Worm (Caenorhabditis elegans): ENCODE measurements around the gene F07C3.3.

Gene F07C3.3

ce11 chrV:9247416-9247815 is 15.2 kb upstream of the F07C3.3 start:
- TF ChIP-seq F13C5.2 (tag; optimal IDR thresholded peaks at IDR 0.05) (peak; percentile 39), ama-1 (optimal IDR thresholded peaks at IDR 0.05) (no peak)

ce11 chrV:9246260-9246659 is 14.1 kb upstream of the F07C3.3 start, which contains the start of gene aat-2:
Gene aat-2 (minus strand): TSS chrV:9246360.
- no peak for TF ChIP-seq hnd-1 (tag; optimal IDR thresholded peaks at IDR 0.05)
- no peak for TF ChIP-seq ceh-36 (tag; optimal IDR thresholded peaks at IDR 0.05)
- TF ChIP-seq flt-1 (GFP tag; IDR thresholded peaks at IDR 0.05) = no peak

ce11 chrV:9243171-9243996 is 11.2 kb upstream of the F07C3.3 start, which contains the start of gene glo-4:
Gene glo-4 (minus strand): TSS chrV:9243221.
- TF ChIP-seq aly-1 (tag; optimal IDR thresholded peaks at IDR 0.05) (no peak), F13C5.2 (tag; optimal IDR thresholded peaks at IDR 0.05) (no peak), flt-1 (GFP tag; IDR thresholded peaks at IDR 0.05) (no peak), hmg-4 (GFP tag; optimal IDR thresholded peaks at IDR 0.05) (no peak), hnd-1 (tag; optimal IDR thresholded peaks at IDR 0.05) (no peak), pes-1 (GFP tag; IDR thresholded peaks at IDR 0.05) (no peak), tra-4 (tag; optimal IDR thresholded peaks at IDR 0.05) (no peak), ceh-13 (GFP tag; optimal IDR thresholded peaks at IDR 0.05) (no peak), tbx-37 (GFP tag; conservative IDR thresholded peaks at IDR 0.05) (no peak), B0310.2 (tag; optimal IDR thresholded peaks at IDR 0.05) (no peak), ets-7 (tag; optimal IDR thresholded peaks at IDR 0.05) (no peak), sea-1 (GFP tag; conservative IDR thresholded peaks at IDR 0.05) (no peak)

ce11 chrV:9225675-9226144 is 6.5 kb downstream of the F07C3.3 start, which contains the start of gene F07C3.2:
Gene F07C3.2 (plus strand): TSS chrV:9226094.
- TF ChIP-seq tbx-11 (GFP tag; IDR thresholded peaks at IDR 0.05) (no peak), ceh-36 (tag; optimal IDR thresholded peaks at IDR 0.05) (no peak), ceh-13 (GFP tag; optimal IDR thresholded peaks at IDR 0.05) (no peak), sea-1 (GFP tag; conservative IDR thresholded peaks at IDR 0.05) (no peak), B0310.2 (tag; optimal IDR thresholded peaks at IDR 0.05) (no peak), pes-1 (GFP tag; IDR thresholded peaks at IDR 0.05) (no peak)

ce11 chrV:9224981-9225380 is 7.2 kb downstream of the F07C3.3 start:
- no peak for TF ChIP-seq tra-4 (tag; optimal IDR thresholded peaks at IDR 0.05)
- no peak for TF ChIP-seq hmbx-1 (tag; optimal IDR thresholded peaks at IDR 0.05)
- no peak for TF ChIP-seq B0310.2 (tag; optimal IDR thresholded peaks at IDR 0.05)
- no peak for TF ChIP-seq hmg-4 (GFP tag; optimal IDR thresholded peaks at IDR 0.05)
- TF ChIP-seq hnd-1 (tag; optimal IDR thresholded peaks at IDR 0.05) = no peak
- TF ChIP-seq pes-1 (GFP tag; IDR thresholded peaks at IDR 0.05) = no peak
- TF ChIP-seq tbx-11 (GFP tag; IDR thresholded peaks at IDR 0.05) = no peak
- no peak for TF ChIP-seq ceh-36 (tag; optimal IDR thresholded peaks at IDR 0.05)
- no peak for TF ChIP-seq aly-1 (tag; optimal IDR thresholded peaks at IDR 0.05)
- no peak for TF ChIP-seq ceh-13 (GFP tag; optimal IDR thresholded peaks at IDR 0.05)
- TF ChIP-seq ets-7 (tag; optimal IDR thresholded peaks at IDR 0.05) = no peak
- no peak for TF ChIP-seq tbx-37 (GFP tag; conservative IDR thresholded peaks at IDR 0.05)
- no peak for TF ChIP-seq sea-1 (GFP tag; conservative IDR thresholded peaks at IDR 0.05)
- no peak for TF ChIP-seq scrt-1 (GFP tag; IDR thresholded peaks at IDR 0.05)
- no peak for TF ChIP-seq ama-1 (optimal IDR thresholded peaks at IDR 0.05)
- TF ChIP-seq flt-1 (GFP tag; IDR thresholded peaks at IDR 0.05) = no peak
- TF ChIP-seq F13C5.2 (tag; optimal IDR thresholded peaks at IDR 0.05) = no peak

ce11 chrV:9224377-9224776 is 7.8 kb downstream of the F07C3.3 start:
- TF ChIP-seq aly-1 (tag; optimal IDR thresholded peaks at IDR 0.05) (no peak), ceh-36 (tag; optimal IDR thresholded peaks at IDR 0.05) (no peak), pes-1 (GFP tag; IDR thresholded peaks at IDR 0.05) (no peak), B0310.2 (tag; optimal IDR thresholded peaks at IDR 0.05) (no peak), hnd-1 (tag; optimal IDR thresholded peaks at IDR 0.05) (no peak), tbx-11 (GFP tag; IDR thresholded peaks at IDR 0.05) (no peak), ceh-13 (GFP tag; optimal IDR thresholded peaks at IDR 0.05) (no peak), ama-1 (optimal IDR thresholded peaks at IDR 0.05) (no peak), tbx-37 (GFP tag; conservative IDR thresholded peaks at IDR 0.05) (no peak), F13C5.2 (tag; optimal IDR thresholded peaks at IDR 0.05) (no peak), ets-7 (tag; optimal IDR thresholded peaks at IDR 0.05) (no peak), tra-4 (tag; optimal IDR thresholded peaks at IDR 0.05) (no peak), hmg-4 (GFP tag; optimal IDR thresholded peaks at IDR 0.05) (no peak), flt-1 (GFP tag; IDR thresholded peaks at IDR 0.05) (no peak), sea-1 (GFP tag; conservative IDR thresholded peaks at IDR 0.05) (no peak), scrt-1 (GFP tag; IDR thresholded peaks at IDR 0.05) (no peak), hmbx-1 (tag; optimal IDR thresholded peaks at IDR 0.05) (no peak)

- TF ChIP-seq hmg-4 (GFP tag; optimal IDR thresholded peaks at IDR 0.05) (no peak), aly-1 (tag; optimal IDR thresholded peaks at IDR 0.05) (no peak), flt-1 (GFP tag; IDR thresholded peaks at IDR 0.05) (no peak)
Measured at ce11 chrV:9222819-9223218, 9.4 kb downstream of the F07C3.3 start.

- TF ChIP-seq B0310.2 (tag; optimal IDR thresholded peaks at IDR 0.05) (no peak), ceh-13 (GFP tag; optimal IDR thresholded peaks at IDR 0.05) (no peak), ets-7 (tag; optimal IDR thresholded peaks at IDR 0.05) (no peak), scrt-1 (GFP tag; IDR thresholded peaks at IDR 0.05) (no peak), tbx-11 (GFP tag; IDR thresholded peaks at IDR 0.05) (no peak), hmg-4 (GFP tag; optimal IDR thresholded peaks at IDR 0.05) (no peak), pes-1 (GFP tag; IDR thresholded peaks at IDR 0.05) (no peak), ama-1 (optimal IDR thresholded peaks at IDR 0.05) (no peak), tbx-37 (GFP tag; conservative IDR thresholded peaks at IDR 0.05) (no peak), F13C5.2 (tag; optimal IDR thresholded peaks at IDR 0.05) (no peak), ceh-36 (tag; optimal IDR thresholded peaks at IDR 0.05) (no peak), sea-1 (GFP tag; conservative IDR thresholded peaks at IDR 0.05) (no peak), tra-4 (tag; optimal IDR thresholded peaks at IDR 0.05) (no peak), flt-1 (GFP tag; IDR thresholded peaks at IDR 0.05) (no peak)
Measured at ce11 chrV:9221566-9221965, 10.6 kb downstream of the F07C3.3 start, which contains the start of gene grd-6. Gene grd-6 (plus strand): TSS chrV:9221866.
